Fruit fly (Drosophila melanogaster) whole organism, pupa: ENCODE measurements around the gene Pka-R1.
A peak's percentile ranks its signal among the peaks of the same experiment; 100 is the strongest.

Experiments used
- CG10348 ChIP-seq: fragments of 200-800 bp; sonication (Bioruptor generic); IDR thresholded peaks from 2 replicates; pipeline ENCODE4 v1.3.6; 2022; ENCODE audit warnings: missing biosample characterization, missing genetic modification characterization
- CG12605 ChIP-seq: fragments of 200-800 bp; sonication (Bioruptor generic); IDR thresholded peaks from 2 replicates; pipeline ENCODE4 v1.3.6; 2022; ENCODE audit warnings: missing biosample characterization, missing genetic modification characterization
- CG13204 ChIP-seq: fragments of 200-800 bp; sonication (Bioruptor generic); optimal IDR thresholded peaks from 2 replicates; lab custom pipeline; 2018; ENCODE audit warnings: missing biosample characterization, mild to moderate bottlenecking, missing genetic modification characterization, moderate library complexity
- CG14655 ChIP-seq: fragments of 200-800 bp; sonication (Bioruptor generic); optimal IDR thresholded peaks from 3 replicates; lab custom pipeline; 2017; ENCODE audit warnings: mild to moderate bottlenecking, missing biosample characterization, missing genetic modification reagents, missing genetic modification characterization
- CG15710 ChIP-seq: fragments of 200-800 bp; sonication (Bioruptor generic); optimal IDR thresholded peaks from 2 replicates; lab custom pipeline; 2018; ENCODE audit warnings: missing biosample characterization, mild to moderate bottlenecking, missing genetic modification characterization, moderate library complexity
- CG17806 ChIP-seq: fragments of 200-800 bp; sonication (Bioruptor generic); optimal IDR thresholded peaks from 2 replicates; lab custom pipeline; 2018; ENCODE audit warnings: missing biosample characterization, mild to moderate bottlenecking, missing genetic modification characterization, moderate library complexity
- CG32121 ChIP-seq: fragments of 200-800 bp; sonication (Bioruptor generic); IDR thresholded peaks from 2 replicates; pipeline ENCODE4 v1.3.6; 2022; ENCODE audit warnings: missing biosample characterization, missing genetic modification characterization
- CG34367 ChIP-seq: fragments of 200-800 bp; sonication (Bioruptor generic); optimal IDR thresholded peaks from 2 replicates; lab custom pipeline; 2018; ENCODE audit warnings: missing biosample characterization, mild to moderate bottlenecking, missing genetic modification characterization
- CG4496 ChIP-seq: fragments of 200-800 bp; sonication (Bioruptor generic); IDR thresholded peaks from 3 replicates; pipeline ENCODE4 v1.3.6; 2022; ENCODE audit warnings: missing biosample characterization, missing genetic modification characterization
- CG8159 ChIP-seq: fragments of 200-800 bp; sonication (Bioruptor generic); optimal IDR thresholded peaks from 3 replicates; lab custom pipeline; 2018; ENCODE audit warnings: missing biosample characterization, mild to moderate bottlenecking, missing genetic modification characterization, moderate library complexity
- CG8301 ChIP-seq: fragments of 200-800 bp; sonication (Bioruptor generic); optimal IDR thresholded peaks from 2 replicates; lab custom pipeline; 2018; ENCODE audit warnings: missing biosample characterization, mild to moderate bottlenecking, missing genetic modification characterization
- CG9948 ChIP-seq: fragments of 200-800 bp; sonication (Bioruptor generic); optimal IDR thresholded peaks from 2 replicates; lab custom pipeline; 2018; ENCODE audit warnings: missing biosample characterization, mild to moderate bottlenecking, missing genetic modification characterization, moderate library complexity
- D1 ChIP-seq: fragments of 200-800 bp; sonication (Bioruptor generic); optimal IDR thresholded peaks from 2 replicates; lab custom pipeline; 2018; ENCODE audit warnings: missing biosample characterization, mild to moderate bottlenecking, missing genetic modification characterization, moderate library complexity
- EcR ChIP-seq: fragments of 200-800 bp; sonication (Bioruptor generic); optimal IDR thresholded peaks from 3 replicates; lab custom pipeline; 2019; ENCODE audit warnings: missing biosample characterization, missing genetic modification characterization, mild to moderate bottlenecking, moderate library complexity, missing genetic modification reagents
- Ets98B ChIP-seq: fragments of 200-800 bp; sonication (Bioruptor generic); IDR thresholded peaks from 2 replicates; pipeline ENCODE4 v1.3.6; 2022; ENCODE audit warnings: missing biosample characterization, missing genetic modification characterization
- Pif1A ChIP-seq: fragments of 200-800 bp; sonication (Bioruptor generic); optimal IDR thresholded peaks from 3 replicates; lab custom pipeline; 2016; ENCODE audit warnings: missing biosample characterization, missing genetic modification characterization
- Pif1B ChIP-seq: fragments of 200-800 bp; sonication (Bioruptor generic); optimal IDR thresholded peaks from 3 replicates; lab custom pipeline; 2016; ENCODE audit warnings: missing biosample characterization, missing genetic modification characterization
- Snoo ChIP-seq: fragments of 200-800 bp; sonication (Bioruptor generic); optimal IDR thresholded peaks from 3 replicates; lab custom pipeline; 2017; ENCODE audit warnings: missing biosample characterization, mild to moderate bottlenecking, missing genetic modification characterization, inconsistent platforms
- fd96Ca ChIP-seq: fragments of 200-800 bp; sonication (Bioruptor generic); IDR thresholded peaks from 3 replicates; pipeline ENCODE4 v1.3.6; 2022; ENCODE audit warnings: missing biosample characterization, missing genetic modification characterization
- gl ChIP-seq: fragments of 200-800 bp; sonication (Bioruptor generic); optimal IDR thresholded peaks from 2 replicates; lab custom pipeline; 2018; ENCODE audit warnings: missing biosample characterization, mild to moderate bottlenecking, missing genetic modification characterization
- rn ChIP-seq: fragments of 200-800 bp; sonication (Bioruptor generic); IDR thresholded peaks from 2 replicates; pipeline ENCODE4 v1.3.6; 2022; ENCODE audit warnings: missing biosample characterization, missing genetic modification characterization

Pka-R1 gene

dm6 chr3L:20800208-20800607 is 15.7 kb upstream of the Pka-R1 start, which contains the start of gene Spc105R:
TSS of gene Spc105R (plus strand) at chr3L:20800410.
- no peak for TF ChIP-seq CG4496

dm6 chr3L:20809088-20809999 is 6.6 kb upstream of the Pka-R1 start, which contains the start of the genes CG3634 and HIPP1:
TSS of gene CG3634 (minus strand) at chr3L:20809272.
TSS of gene HIPP1 (plus strand) at chr3L:20809669.
- TF ChIP-seq CG12605 (GFP tag; lab: Robert Waterston, UW) (no peak), CG4496 (0 out of 3 replicates have a peak, but pooled peaks have one; percentile 25)
- TF ChIP-seq, all 21 proteins: peak for 1

dm6 chr3L:20817927-20818326 is 2.0 kb downstream of the Pka-R1 start, which contains the start of gene Mst77F:
TSS of gene Mst77F (minus strand) at chr3L:20818027.
- TF ChIP-seq CG8159 (tag; lab: Kevin White, UChicago) (no peak), Snoo (tag; lab: Kevin White, UChicago) (no peak), CG8301 (tag; lab: Kevin White, UChicago) (no peak), CG34367 (tag; lab: Kevin White, UChicago) (no peak), D1 (tag; lab: Kevin White, UChicago) (no peak), CG17806 (tag; lab: Kevin White, UChicago) (no peak), rn (GFP tag; lab: Robert Waterston, UW) (no peak), CG32121 (GFP tag; lab: Robert Waterston, UW) (no peak), Ets98B (GFP tag; lab: Robert Waterston, UW) (no peak), fd96Ca (GFP tag; lab: Robert Waterston, UW) (no peak), EcR (GFP tag; lab: Kevin White, UChicago) (no peak), gl (tag; lab: Kevin White, UChicago) (no peak), CG9948 (tag; lab: Kevin White, UChicago) (no peak), CG12605 (GFP tag; lab: Robert Waterston, UW) (no peak), CG13204 (GFP tag; lab: Kevin White, UChicago) (no peak), CG4496 (no peak)
- TF ChIP-seq, all 21 proteins: peak for 0

dm6 chr3L:20823206-20823803 is 7.4 kb downstream of the Pka-R1 start:
- TF ChIP-seq CG9948 (tag; lab: Kevin White, UChicago), result no peak
- TF ChIP-seq D1 (tag; lab: Kevin White, UChicago), result peak; percentile 36

dm6 chr3L:20826950-20827910 is 11.3 kb downstream of the Pka-R1 start:
- TF ChIP-seq rn (GFP tag; lab: Robert Waterston, UW) (no peak), D1 (tag; lab: Kevin White, UChicago) (no peak), CG12605 (GFP tag; lab: Robert Waterston, UW) (no peak), CG10348 (GFP tag; lab: Robert Waterston, UW) (no peak), CG9948 (tag; lab: Kevin White, UChicago) (no peak), CG32121 (GFP tag; lab: Robert Waterston, UW) (no peak), fd96Ca (GFP tag; lab: Robert Waterston, UW) (no peak), EcR (GFP tag; lab: Kevin White, UChicago) (no peak), CG34367 (tag; lab: Kevin White, UChicago) (no peak), CG4496 (peak; percentile 30; the same call in 1 of the 3 replicates), CG8159 (tag; lab: Kevin White, UChicago) (no peak), CG8301 (tag; lab: Kevin White, UChicago) (no peak), Pif1B (GFP tag; lab: Kevin White, UChicago) (no peak), CG13204 (GFP tag; lab: Kevin White, UChicago) (no peak), CG14655 (GFP tag; lab: Kevin White, UChicago) (no peak), CG15710 (no peak), Pif1A (GFP tag; lab: Kevin White, UChicago) (peak; percentile 30), gl (tag; lab: Kevin White, UChicago) (no peak)
- TF ChIP-seq, all 21 proteins: peak for 2
